Fruit fly (Drosophila melanogaster) whole organism, prepupa: Measurements from ENCODE around the gene beg.

Experiments
- Blimp-1 ChIP-seq: fragments of 200-800 bp; sonication (Bioruptor generic); optimal IDR thresholded peaks from 3 replicates; lab custom pipeline; 2017; ENCODE audit warnings: missing biosample characterization, missing genetic modification characterization, mild to moderate bottlenecking, moderate library complexity, missing genetic modification reagents
- CG10631 ChIP-seq: fragments of 200-800 bp; sonication (Bioruptor generic); optimal IDR thresholded peaks from 2 replicates; lab custom pipeline; 2016; ENCODE audit warnings: missing biosample characterization, missing genetic modification characterization
- CG10669 ChIP-seq: fragments of 200-800 bp; sonication (Bioruptor generic); optimal IDR thresholded peaks from 3 replicates; lab custom pipeline; 2018; ENCODE audit warnings: missing biosample characterization, mild to moderate bottlenecking, missing genetic modification characterization, moderate library complexity
- CG11294 ChIP-seq: fragments of 200-800 bp; sonication (Bioruptor generic); IDR thresholded peaks from 2 replicates; pipeline ENCODE4 v1.3.6; 2022; ENCODE audit warnings: missing biosample characterization, missing genetic modification characterization
- CG11902 ChIP-seq: fragments of 200-800 bp; sonication (Bioruptor generic); optimal IDR thresholded peaks from 3 replicates; lab custom pipeline; 2016; ENCODE audit warnings: missing biosample characterization, missing genetic modification characterization
- CG15336 ChIP-seq: fragments of 200-800 bp; sonication (Bioruptor generic); IDR thresholded peaks from 2 replicates; pipeline ENCODE4 v1.3.6; 2022; ENCODE audit warnings: missing biosample characterization, missing genetic modification characterization
- CG1621 ChIP-seq: fragments of 200-800 bp; sonication (Bioruptor generic); optimal IDR thresholded peaks from 3 replicates; lab custom pipeline; 2018; ENCODE audit warnings: missing biosample characterization, mild to moderate bottlenecking, missing genetic modification characterization
- CG3032 ChIP-seq: fragments of 200-800 bp; optimal IDR thresholded peaks from 2 replicates; lab custom pipeline; 2019; ENCODE audit warnings: missing biosample characterization, mild to moderate bottlenecking, missing genetic modification characterization, moderate library complexity
- CG31627 ChIP-seq: fragments of 200-800 bp; sonication (Bioruptor generic); optimal IDR thresholded peaks from 3 replicates; lab custom pipeline; 2016; ENCODE audit warnings: missing biosample characterization, missing genetic modification characterization
- CG32006 ChIP-seq: fragments of 200-800 bp; sonication (Bioruptor generic); optimal IDR thresholded peaks from 3 replicates; lab custom pipeline; 2017; ENCODE audit warnings: missing biosample characterization, mild to moderate bottlenecking, missing genetic modification characterization
- CG34406 ChIP-seq: fragments of 200-800 bp; sonication (Bioruptor generic); optimal IDR thresholded peaks from 3 replicates; lab custom pipeline; 2016; ENCODE audit warnings: missing biosample characterization, missing genetic modification characterization
- CG3919 ChIP-seq: fragments of 200-800 bp; sonication (Bioruptor generic); optimal IDR thresholded peaks from 3 replicates; lab custom pipeline; 2016; ENCODE audit warnings: missing biosample characterization, missing genetic modification characterization
- CG4318 ChIP-seq: fragments of 200-800 bp; sonication (Bioruptor generic); optimal IDR thresholded peaks from 3 replicates; lab custom pipeline; 2017; ENCODE audit warnings: missing biosample characterization, mild to moderate bottlenecking, missing genetic modification characterization
- CG6163 ChIP-seq: fragments of 200-800 bp; sonication (Bioruptor generic); IDR thresholded peaks from 3 replicates; pipeline ENCODE4 v1.3.6; 2022; ENCODE audit warnings: missing biosample characterization, missing genetic modification characterization
- CG6276 ChIP-seq: fragments of 200-800 bp; sonication (Bioruptor generic); optimal IDR thresholded peaks from 2 replicates; lab custom pipeline; 2017; ENCODE audit warnings: missing biosample characterization, mild to moderate bottlenecking, missing genetic modification characterization
- CG6792 ChIP-seq: fragments of 200-800 bp; sonication (Bioruptor generic); optimal IDR thresholded peaks from 3 replicates; lab custom pipeline; 2016; ENCODE audit warnings: missing biosample characterization, missing genetic modification characterization
- CG6808 ChIP-seq: fragments of 200-800 bp; sonication (Bioruptor generic); optimal IDR thresholded peaks from 3 replicates; lab custom pipeline; 2017; ENCODE audit warnings: missing biosample characterization, missing genetic modification characterization, mild to moderate bottlenecking, moderate library complexity, missing genetic modification reagents
- CG7368 ChIP-seq: fragments of 200-800 bp; sonication (Bioruptor generic); optimal IDR thresholded peaks from 3 replicates; lab custom pipeline; 2016; ENCODE audit warnings: missing biosample characterization, missing genetic modification characterization
- CG8119 ChIP-seq: fragments of 200-800 bp; sonication (Bioruptor generic); IDR thresholded peaks from 3 replicates; pipeline ENCODE4 v1.3.6; 2022; ENCODE audit warnings: missing biosample characterization, missing genetic modification characterization
- CG8319 ChIP-seq: fragments of 200-800 bp; sonication (Bioruptor generic); optimal IDR thresholded peaks from 3 replicates; lab custom pipeline; 2016; ENCODE audit warnings: missing biosample characterization, missing genetic modification characterization
- CG8632 ChIP-seq: fragments of 200-800 bp; sonication (Bioruptor generic); optimal IDR thresholded peaks from 3 replicates; lab custom pipeline; 2016; ENCODE audit warnings: missing biosample characterization, missing genetic modification characterization
- CG9139 ChIP-seq: fragments of 200-800 bp; sonication (Bioruptor generic); optimal IDR thresholded peaks from 3 replicates; lab custom pipeline; 2017; ENCODE audit warnings: missing biosample characterization, mild to moderate bottlenecking, missing genetic modification characterization
- Eip75B ChIP-seq: fragments of 200-800 bp; sonication (Bioruptor generic); optimal IDR thresholded peaks from 3 replicates; lab custom pipeline; 2016; ENCODE audit warnings: missing biosample characterization, missing genetic modification characterization
- Eip78C ChIP-seq: fragments of 200-800 bp; sonication (Bioruptor generic); peaks from one replicate; lab custom pipeline; 2016; ENCODE audit warnings: missing biosample characterization, missing genetic modification characterization
- Ets21C ChIP-seq: fragments of 200-800 bp; sonication (Bioruptor generic); optimal IDR thresholded peaks from 3 replicates; lab custom pipeline; 2016; ENCODE audit warnings: missing biosample characterization, missing genetic modification characterization
- Gug ChIP-seq: fragments of 200-800 bp; sonication (Bioruptor generic); IDR thresholded peaks from 2 replicates; pipeline ENCODE4 v1.3.6; 2022; ENCODE audit warnings: missing biosample characterization, missing genetic modification characterization
- Hr38 ChIP-seq: sonication (Bioruptor generic); optimal IDR thresholded peaks from 2 replicates; lab custom pipeline; 2016; ENCODE audit warnings: missing biosample characterization, missing genetic modification characterization
- Hr39 ChIP-seq: fragments of 200-800 bp; sonication (Bioruptor generic); optimal IDR thresholded peaks from 2 replicates; lab custom pipeline; 2016; ENCODE audit warnings: missing biosample characterization, missing genetic modification characterization
- Hr4 ChIP-seq: fragments of 200-800 bp; sonication (Bioruptor generic); optimal IDR thresholded peaks from 3 replicates; lab custom pipeline; 2016; ENCODE audit warnings: missing biosample characterization, missing genetic modification characterization
- Met ChIP-seq: fragments of 200-800 bp; sonication (Bioruptor generic); optimal IDR thresholded peaks from 3 replicates; lab custom pipeline; 2016; ENCODE audit warnings: missing biosample characterization, missing genetic modification characterization
- OdsH ChIP-seq: fragments of 200-800 bp; sonication (Bioruptor generic); optimal IDR thresholded peaks from 3 replicates; lab custom pipeline; 2016; ENCODE audit warnings: missing biosample characterization, missing genetic modification characterization
- Sox102F ChIP-seq: fragments of 200-800 bp; sonication (Bioruptor generic); optimal IDR thresholded peaks from 2 replicates; lab custom pipeline; 2016; ENCODE audit warnings: missing biosample characterization, mild to moderate bottlenecking, missing genetic modification characterization
- Sox14 ChIP-seq: fragments of 200-800 bp; sonication (Bioruptor generic); optimal IDR thresholded peaks from 3 replicates; lab custom pipeline; 2016; ENCODE audit warnings: missing biosample characterization, missing genetic modification characterization
- Sox15 ChIP-seq: fragments of 200-800 bp; sonication (Bioruptor generic); optimal IDR thresholded peaks from 3 replicates; lab custom pipeline; 2016; ENCODE audit warnings: missing biosample characterization, missing genetic modification characterization
- achi ChIP-seq: fragments of 200-800 bp; sonication (Bioruptor generic); optimal IDR thresholded peaks from 3 replicates; lab custom pipeline; 2016; ENCODE audit warnings: missing biosample characterization, missing genetic modification characterization
- acj6 ChIP-seq: fragments of 200-800 bp; sonication (Bioruptor generic); optimal IDR thresholded peaks from 3 replicates; lab custom pipeline; 2016; ENCODE audit warnings: missing biosample characterization, missing genetic modification characterization
- cyc ChIP-seq: fragments of 200-800 bp; sonication (Bioruptor generic); optimal IDR thresholded peaks from 3 replicates; lab custom pipeline; 2016; ENCODE audit warnings: missing biosample characterization, missing genetic modification characterization
- dac ChIP-seq: fragments of 200-800 bp; sonication (Bioruptor generic); optimal IDR thresholded peaks from 2 replicates; lab custom pipeline; 2017; ENCODE audit warnings: missing biosample characterization, mild to moderate bottlenecking, missing genetic modification characterization
- dsx ChIP-seq: fragments of 200-800 bp; optimal IDR thresholded peaks from 3 replicates; lab custom pipeline; 2019; ENCODE audit warnings: missing biosample characterization, mild to moderate bottlenecking, missing genetic modification characterization, moderate library complexity; ENCODE audit not compliant: poor library complexity, severe bottlenecking
- eg ChIP-seq: fragments of 200-800 bp; sonication (Bioruptor generic); IDR thresholded peaks from 3 replicates; pipeline ENCODE4 v1.3.6; 2022; ENCODE audit warnings: missing biosample characterization, missing genetic modification characterization
- fd59A ChIP-seq: fragments of 200-800 bp; sonication (Bioruptor generic); optimal IDR thresholded peaks from 2 replicates; lab custom pipeline; 2017; ENCODE audit warnings: missing biosample characterization, mild to moderate bottlenecking, missing genetic modification characterization, missing genetic modification reagents
- fd85E ChIP-seq: fragments of 200-800 bp; sonication (Bioruptor generic); optimal IDR thresholded peaks from 3 replicates; lab custom pipeline; 2016; ENCODE audit warnings: missing biosample characterization, missing genetic modification characterization
- fkh ChIP-seq: fragments of 200-800 bp; sonication (Bioruptor generic); optimal IDR thresholded peaks from 3 replicates; lab custom pipeline; 2017; ENCODE audit warnings: missing biosample characterization, mild to moderate bottlenecking, missing genetic modification characterization, moderate library complexity
- lz ChIP-seq: fragments of 200-800 bp; sonication (Bioruptor generic); optimal IDR thresholded peaks from 3 replicates; lab custom pipeline; 2016; ENCODE audit warnings: missing biosample characterization, missing genetic modification characterization
- net ChIP-seq: fragments of 200-800 bp; sonication (Bioruptor generic); optimal IDR thresholded peaks from 3 replicates; lab custom pipeline; 2016; ENCODE audit warnings: missing biosample characterization, missing genetic modification characterization
- pdm3 ChIP-seq: fragments of 200-800 bp; sonication (Bioruptor generic); optimal IDR thresholded peaks from 3 replicates; lab custom pipeline; 2016; ENCODE audit warnings: missing biosample characterization, missing genetic modification characterization
- salr ChIP-seq, 2 experiments: fragments of 200-800 bp; sonication (Bioruptor generic); optimal IDR thresholded peaks; 3 replicates each; lab custom pipeline; 2016 to 2018; ENCODE audit warnings: missing biosample characterization in 2 of 2, missing genetic modification characterization in 2 of 2, mild to moderate bottlenecking in 1 of 2
- spab ChIP-seq: fragments of 200-800 bp; sonication (Bioruptor generic); optimal IDR thresholded peaks from 2 replicates; lab custom pipeline; 2017; ENCODE audit warnings: missing biosample characterization, mild to moderate bottlenecking, missing genetic modification characterization, missing genetic modification reagents
- ss ChIP-seq, 2 experiments: fragments of 200-800 bp; sonication (Bioruptor generic); optimal IDR thresholded peaks; 2 replicates in 1 of 2; 3 replicates in 1 of 2; lab custom pipeline; 2017 to 2018; ENCODE audit warnings: mild to moderate bottlenecking in 2 of 2, missing biosample characterization in 2 of 2, missing genetic modification characterization in 2 of 2, moderate library complexity in 1 of 2
- svp ChIP-seq: fragments of 200-800 bp; sonication (Bioruptor generic); peaks from one replicate; lab custom pipeline; 2016; ENCODE audit warnings: missing biosample characterization, missing genetic modification characterization
- topi ChIP-seq: fragments of 200-800 bp; sonication (Bioruptor generic); optimal IDR thresholded peaks from 3 replicates; lab custom pipeline; 2016; ENCODE audit warnings: missing biosample characterization, missing genetic modification characterization

The beg gene

DNA sequence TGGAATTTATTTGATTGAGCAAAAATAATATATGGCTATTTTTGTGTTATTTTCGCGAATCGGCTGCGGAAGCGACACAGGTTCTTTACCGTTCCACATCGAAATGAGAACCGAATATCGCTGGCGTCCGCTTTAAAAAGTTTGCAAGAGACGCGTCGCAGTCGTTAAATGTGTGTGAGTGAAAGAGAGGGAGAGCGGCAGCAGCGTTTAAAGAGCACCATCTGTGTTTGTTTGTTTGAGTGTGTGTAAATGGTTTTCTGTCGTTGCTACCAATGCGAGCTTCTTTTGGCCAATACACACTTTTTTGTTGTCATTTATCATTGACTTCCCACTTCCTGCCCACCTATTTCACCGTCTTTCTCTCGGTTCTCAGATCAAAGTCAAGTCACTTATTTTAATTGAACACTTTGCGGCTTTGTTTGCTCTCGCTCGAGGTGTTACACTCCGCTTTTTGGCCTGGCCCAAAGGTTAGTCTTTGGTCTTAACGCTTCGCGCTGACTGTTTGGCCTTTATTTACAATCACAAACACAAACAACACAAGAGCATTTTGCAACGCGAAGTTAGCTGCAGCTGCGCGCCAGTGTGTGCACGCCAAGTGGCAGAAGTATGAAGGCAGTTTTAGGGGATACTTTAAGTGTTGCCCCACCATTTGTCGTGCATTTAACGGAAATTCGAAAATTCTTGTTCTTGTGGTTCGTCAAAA lies 23.3 kb upstream of the beg start, which contains the start of gene CG3764:
Gene CG3764, minus strand, starts transcription at position 549 of the 703 bp plus-strand sequence.
- TF ChIP-seq Ets21C = peak; percentile 36
- TF ChIP-seq CG6792 (GFP tag; lab: Kevin White, UChicago) = peak; percentile 33
- no peak for TF ChIP-seq CG11902 (GFP tag; lab: Kevin White, UChicago)
- peak; percentile 74 for TF ChIP-seq Eip78C (GFP tag; lab: Kevin White, UChicago)
- TF ChIP-seq cyc = peak; percentile 63
- TF ChIP-seq lz (GFP tag; lab: Kevin White, UChicago) = peak; percentile 66
- TF ChIP-seq CG11294 (GFP tag; lab: Robert Waterston, UW) = no peak
- peak; percentile 40 for TF ChIP-seq CG8632 (GFP tag; lab: Kevin White, UChicago)
- TF ChIP-seq pdm3 (GFP tag; lab: Kevin White, UChicago) = peak; percentile 52
- TF ChIP-seq Sox14 (GFP tag; lab: Kevin White, UChicago) = peak; percentile 68
- TF ChIP-seq Sox15 (GFP tag; lab: Kevin White, UChicago) = no peak
- no peak for TF ChIP-seq Hr4 (GFP tag; lab: Kevin White, UChicago)
- peak; percentile 37 for TF ChIP-seq CG9139 (GFP tag; lab: Kevin White, UChicago)
- TF ChIP-seq Met (GFP tag; lab: Kevin White, UChicago) = peak; percentile 68
- TF ChIP-seq dac = no peak
- TF ChIP-seq Gug (GFP tag; lab: Robert Waterston, UW) = no peak
- TF ChIP-seq CG7368 (GFP tag; lab: Kevin White, UChicago) = peak; percentile 51
- peak; percentile 43 for TF ChIP-seq acj6 (GFP tag; lab: Kevin White, UChicago)
- peak; percentile 77 for TF ChIP-seq svp
- peak; percentile 25 for TF ChIP-seq CG8319
- TF ChIP-seq CG3919 = peak; percentile 75
- TF ChIP-seq CG1621 (tag; lab: Kevin White, UChicago) = peak; percentile 35
- no peak for TF ChIP-seq spab (GFP tag; lab: Kevin White, UChicago)
- TF ChIP-seq CG6163 (GFP tag; lab: Robert Waterston, UW) = peak; percentile 70
- no peak for TF ChIP-seq CG4318 (GFP tag; lab: Kevin White, UChicago)
- TF ChIP-seq CG6276 (GFP tag; lab: Kevin White, UChicago) = no peak
- TF ChIP-seq CG31627 (GFP tag; lab: Kevin White, UChicago) = peak; percentile 37
- TF ChIP-seq fd59A (GFP tag; lab: Kevin White, UChicago) = no peak
- peak; percentile 28 for TF ChIP-seq CG3032 (tag; lab: Kevin White, UChicago)
- TF ChIP-seq topi = peak; percentile 60
- peak; percentile 17 for TF ChIP-seq dsx (GFP tag; lab: Kevin White, UChicago)
- peak; percentile 52 for TF ChIP-seq achi
- peak; percentile 49 for TF ChIP-seq Sox102F
- TF ChIP-seq Blimp-1 (GFP tag; lab: Kevin White, UChicago) = peak; percentile 68
- no peak; the same call in 1 of the 2 replicates for TF ChIP-seq CG15336 (GFP tag; lab: Robert Waterston, UW)
- no peak for TF ChIP-seq CG10631
- peak; percentile 39 for TF ChIP-seq eg
- TF ChIP-seq ss (GFP tag; optimal IDR thresholded peaks at IDR 0.05; lab: Kevin White, UChicago) = peak; percentile 73 to 78
- no peak for TF ChIP-seq fd85E (GFP tag; lab: Kevin White, UChicago)
- TF ChIP-seq CG10669 (GFP tag; lab: Kevin White, UChicago) = peak; percentile 53
- peak; percentile 99 for TF ChIP-seq fkh
- peak; percentile 55 for TF ChIP-seq Eip75B (GFP tag; lab: Kevin White, UChicago)
- TF ChIP-seq CG32006 = peak; percentile 6
- TF ChIP-seq Hr38 = no peak
- peak; percentile 43 for TF ChIP-seq OdsH (GFP tag; lab: Kevin White, UChicago)
- TF ChIP-seq CG34406 = peak; percentile 54
- peak in 1 of 2 experiments; percentile 65 for TF ChIP-seq salr (GFP tag; optimal IDR thresholded peaks at IDR 0.05; lab: Kevin White, UChicago)
- peak; percentile 69 for TF ChIP-seq CG6808 (GFP tag; lab: Kevin White, UChicago)
- TF ChIP-seq CG8119 (GFP tag; lab: Robert Waterston, UW) = peak; percentile 18; the same call in 1 of the 3 replicates
- peak; percentile 65 for TF ChIP-seq net (GFP tag; lab: Kevin White, UChicago)
- TF ChIP-seq Hr39 = peak; percentile 49
